Fruit fly (Drosophila melanogaster) whole organism, embryonic: ENCODE results near the gene vih.

Experiments used
- Ada2b ChIP-seq: fragments of 200-800 bp; sonication (Bioruptor generic); IDR thresholded peaks from 2 replicates; pipeline ENCODE4 v1.3.6; 2022; ENCODE audit warnings: missing biosample characterization, missing genetic modification characterization
- Atf-2 ChIP-seq: fragments of 200-800 bp; sonication (Bioruptor generic); optimal IDR thresholded peaks from 2 replicates; lab custom pipeline; 2016; ENCODE audit warnings: missing biosample characterization, missing genetic modification characterization
- Atf6 ChIP-seq: fragments of 200-800 bp; sonication (Bioruptor generic); IDR thresholded peaks from 2 replicates; pipeline ENCODE4 v1.3.6; 2022; ENCODE audit warnings: missing biosample characterization, missing genetic modification characterization
- Blimp-1 ChIP-seq: fragments of 200-800 bp; sonication (Bioruptor generic); optimal IDR thresholded peaks from 3 replicates; lab custom pipeline; 2018; ENCODE audit warnings: missing biosample characterization, missing genetic modification characterization, mild to moderate bottlenecking, moderate library complexity, missing genetic modification reagents
- CG10654 ChIP-seq: fragments of 200-800 bp; sonication (Bioruptor generic); optimal IDR thresholded peaks from 2 replicates; lab custom pipeline; 2016; ENCODE audit warnings: missing biosample characterization, missing genetic modification characterization
- CG12769 ChIP-seq: fragments of 200-800 bp; sonication (Bioruptor generic); optimal IDR thresholded peaks from 2 replicates; lab custom pipeline; 2019; ENCODE audit warnings: missing biosample characterization, mild to moderate bottlenecking, missing genetic modification characterization, moderate library complexity
- CG13624 ChIP-seq: fragments of 200-800 bp; sonication (Bioruptor generic); optimal IDR thresholded peaks from 2 replicates; lab custom pipeline; 2016; ENCODE audit warnings: missing biosample characterization, missing genetic modification characterization
- CG14050 ChIP-seq: fragments of 200-800 bp; sonication (Bioruptor generic); IDR thresholded peaks from 3 replicates; pipeline ENCODE4 v1.3.6; 2022; ENCODE audit warnings: missing biosample characterization, missing genetic modification characterization
- CG30431 ChIP-seq: fragments of 200-800 bp; sonication (Bioruptor generic); optimal IDR thresholded peaks from 2 replicates; lab custom pipeline; 2017; ENCODE audit warnings: missing biosample characterization, missing genetic modification characterization
- CG4360 ChIP-seq: fragments of 200-800 bp; sonication (Bioruptor generic); IDR thresholded peaks from 2 replicates; pipeline ENCODE4 v1.3.6; 2022; ENCODE audit warnings: missing biosample characterization, missing genetic modification characterization
- CG4404 ChIP-seq: fragments of 200-800 bp; sonication (Bioruptor generic); IDR thresholded peaks from 2 replicates; pipeline ENCODE4 v1.3.6; 2022; ENCODE audit warnings: missing biosample characterization, missing genetic modification characterization
- CG6175 ChIP-seq: fragments of 200-800 bp; sonication (Bioruptor generic); IDR thresholded peaks from 3 replicates; pipeline ENCODE4 v1.3.6; 2022; ENCODE audit warnings: missing biosample characterization, missing genetic modification characterization
- CG6254 ChIP-seq: fragments of 200-800 bp; sonication (Bioruptor generic); optimal IDR thresholded peaks from 3 replicates; lab custom pipeline; 2017; ENCODE audit warnings: mild to moderate bottlenecking, missing biosample characterization, missing genetic modification reagents, missing genetic modification characterization
- CG6689 ChIP-seq: fragments of 200-800 bp; sonication (Bioruptor generic); IDR thresholded peaks from 2 replicates; pipeline ENCODE4 v1.3.6; 2022; ENCODE audit warnings: missing biosample characterization, missing genetic modification characterization
- CG7963 ChIP-seq: fragments of 200-800 bp; sonication (Bioruptor generic); IDR thresholded peaks from 3 replicates; pipeline ENCODE4 v1.3.6; 2022; ENCODE audit warnings: missing biosample characterization, missing genetic modification characterization; ENCODE audit not compliant: partially characterized antibody
- CG8478 ChIP-seq: fragments of >200 bp; optimal IDR thresholded peaks from 2 replicates; lab custom pipeline; 2018
- CG9437 ChIP-seq: fragments of 200-800 bp; sonication (Bioruptor generic); optimal IDR thresholded peaks from 2 replicates; lab custom pipeline; 2018; ENCODE audit warnings: missing biosample characterization, mild to moderate bottlenecking, missing genetic modification characterization
- CHES-1-like ChIP-seq: fragments of 200-800 bp; sonication (Bioruptor generic); optimal IDR thresholded peaks from 2 replicates; lab custom pipeline; 2016; ENCODE audit warnings: missing biosample characterization, missing genetic modification characterization
- CTCF ChIP-seq: fragments of 200-800 bp; sonication (Bioruptor generic); optimal IDR thresholded peaks from 2 replicates; lab custom pipeline; 2017; ENCODE audit warnings: missing biosample characterization, mild to moderate bottlenecking, missing genetic modification characterization, moderate library complexity
- Chrac-16 ChIP-seq: fragments of 200-800 bp; sonication (Bioruptor generic); optimal IDR thresholded peaks from 3 replicates; lab custom pipeline; 2016; ENCODE audit warnings: missing biosample characterization, missing genetic modification characterization
- CkIIα-i1 ChIP-seq: fragments of 200-800 bp; sonication (Bioruptor generic); IDR thresholded peaks from 2 replicates; pipeline ENCODE4 v1.3.6; 2022; ENCODE audit warnings: missing biosample characterization, missing genetic modification characterization
- CoRest ChIP-seq: fragments of 200-800 bp; sonication (Bioruptor generic); optimal IDR thresholded peaks from 3 replicates; lab custom pipeline; 2018; ENCODE audit warnings: missing biosample characterization, mild to moderate bottlenecking, missing genetic modification characterization, moderate library complexity
- Doc2 ChIP-seq: fragments of 200-800 bp; sonication (Bioruptor generic); IDR thresholded peaks from 2 replicates; pipeline ENCODE4 v1.3.6; 2022; ENCODE audit warnings: missing biosample characterization, missing genetic modification characterization
- E2f1 ChIP-seq: fragments of 200-800 bp; sonication (Bioruptor generic); IDR thresholded peaks from 2 replicates; pipeline ENCODE4 v1.3.6; 2022; ENCODE audit warnings: missing biosample characterization, missing genetic modification characterization
- Hmr ChIP-seq: fragments of 200-800 bp; sonication (Bioruptor generic); optimal IDR thresholded peaks from 3 replicates; lab custom pipeline; 2017; ENCODE audit warnings: mild to moderate bottlenecking, missing biosample characterization, missing genetic modification reagents, missing genetic modification characterization
- Hr78 ChIP-seq, 2 experiments: fragments of 200-800 bp in 1 of 2; fragments of >200 bp in 1 of 2; sonication (Bioruptor generic) in 1 of 2; optimal IDR thresholded peaks; 2 replicates each; lab custom pipeline; 2017 to 2019; ENCODE audit warnings: missing biosample characterization in 2 of 2, missing genetic modification characterization in 2 of 2, mild to moderate bottlenecking in 1 of 2, moderate library complexity in 1 of 2
- NK7.1 ChIP-seq: fragments of 200-800 bp; sonication (Bioruptor generic); optimal IDR thresholded peaks from 3 replicates; lab custom pipeline; 2016; ENCODE audit warnings: missing biosample characterization, missing genetic modification characterization
- Nf-YA ChIP-seq: fragments of 200-800 bp; sonication (Bioruptor generic); IDR thresholded peaks from 2 replicates; pipeline ENCODE4 v1.3.6; 2022; ENCODE audit warnings: missing biosample characterization, missing genetic modification characterization
- Nf-YC ChIP-seq: fragments of 200-800 bp; optimal IDR thresholded peaks from 3 replicates; lab custom pipeline; 2019; ENCODE audit warnings: missing biosample characterization, mild to moderate bottlenecking, missing genetic modification characterization, moderate library complexity
- Optix ChIP-seq: fragments of 200-800 bp; sonication (Bioruptor generic); IDR thresholded peaks from 3 replicates; pipeline ENCODE4 v1.3.6; 2022; ENCODE audit warnings: missing biosample characterization, missing genetic modification characterization
- Scr ChIP-seq: fragments of 200-800 bp; sonication (Bioruptor generic); IDR thresholded peaks from 2 replicates; pipeline ENCODE4 v1.3.6; 2022; ENCODE audit warnings: missing biosample characterization, missing genetic modification characterization; ENCODE audit not compliant: partially characterized antibody
- Trl ChIP-seq, 3 experiments: fragments of >200 bp in 2 of 3; fragments of 200-800 bp in 1 of 3; sonication (Bioruptor generic) in 1 of 3; optimal IDR thresholded peaks; 2 replicates in 1 of 3; 3 replicates in 2 of 3; lab custom pipeline; 2016 to 2017; ENCODE audit warnings: missing biosample characterization in 1 of 3, missing genetic modification characterization in 1 of 3
- amos ChIP-seq: fragments of 200-800 bp; sonication (Bioruptor generic); IDR thresholded peaks from 2 replicates; pipeline ENCODE4 v1.3.6; 2022; ENCODE audit warnings: missing biosample characterization, missing genetic modification characterization; ENCODE audit not compliant: partially characterized antibody
- aop ChIP-seq: fragments of 200-800 bp; sonication (Bioruptor generic); IDR thresholded peaks from 2 replicates; pipeline ENCODE4 v1.3.6; 2022; ENCODE audit warnings: missing biosample characterization, missing genetic modification characterization
- cad ChIP-seq: fragments of >200 bp; optimal IDR thresholded peaks from 2 replicates; lab custom pipeline; 2017; ENCODE audit warnings: missing biosample characterization, missing genetic modification characterization
- danr ChIP-seq: fragments of 200-800 bp; sonication (Bioruptor generic); IDR thresholded peaks from 2 replicates; pipeline ENCODE4 v1.3.6; 2022; ENCODE audit warnings: missing biosample characterization, missing genetic modification characterization
- emc ChIP-seq: fragments of 200-800 bp; sonication (Bioruptor generic); optimal IDR thresholded peaks from 2 replicates; lab custom pipeline; 2016; ENCODE audit warnings: missing biosample characterization, missing genetic modification characterization
- fd102C ChIP-seq: fragments of 200-800 bp; sonication (Bioruptor generic); optimal IDR thresholded peaks from 2 replicates; lab custom pipeline; 2018; ENCODE audit warnings: missing biosample characterization, mild to moderate bottlenecking, missing genetic modification characterization, moderate library complexity
- ftz-f1 ChIP-seq: fragments of 200-800 bp; sonication (Bioruptor generic); optimal IDR thresholded peaks from 2 replicates; lab custom pipeline; 2016; ENCODE audit warnings: missing biosample characterization, missing genetic modification characterization
- gt ChIP-seq: fragments of 200-800 bp; sonication (Bioruptor generic); IDR thresholded peaks from 2 replicates; pipeline ENCODE4 v1.3.6; 2022; ENCODE audit warnings: missing biosample characterization, missing genetic modification characterization
- nmo ChIP-seq: fragments of 200-800 bp; sonication (Bioruptor generic); optimal IDR thresholded peaks from 2 replicates; lab custom pipeline; 2018; ENCODE audit warnings: missing biosample characterization, mild to moderate bottlenecking, missing genetic modification characterization, moderate library complexity
- org-1 ChIP-seq: fragments of 200-800 bp; sonication (Bioruptor generic); optimal IDR thresholded peaks from 2 replicates; lab custom pipeline; 2017; ENCODE audit warnings: missing biosample characterization, missing genetic modification characterization
- pb ChIP-seq: fragments of 200-800 bp; sonication (Bioruptor generic); optimal IDR thresholded peaks from 3 replicates; lab custom pipeline; 2016; ENCODE audit warnings: missing biosample characterization, missing genetic modification characterization
- pros ChIP-seq: fragments of 200-800 bp; sonication (Bioruptor generic); optimal IDR thresholded peaks from 3 replicates; lab custom pipeline; 2019; ENCODE audit warnings: missing biosample characterization, mild to moderate bottlenecking, missing genetic modification characterization, moderate library complexity
- run ChIP-seq: fragments of 200-800 bp; sonication (Bioruptor generic); optimal IDR thresholded peaks from 3 replicates; lab custom pipeline; 2018; ENCODE audit warnings: missing biosample characterization, mild to moderate bottlenecking, missing genetic modification characterization
- sc ChIP-seq, 3 experiments: fragments of >200 bp in 2 of 3; fragments of 200-800 bp in 1 of 3; sonication (Bioruptor generic) in 1 of 3; optimal IDR thresholded peaks; 2 replicates in 2 of 3; 3 replicates in 1 of 3; lab custom pipeline; 2017; ENCODE audit warnings: mild to moderate bottlenecking in 1 of 3, missing biosample characterization in 1 of 3, missing genetic modification characterization in 1 of 3, missing genetic modification reagents in 1 of 3
- so ChIP-seq: fragments of 200-800 bp; sonication (Bioruptor generic); IDR thresholded peaks from 3 replicates; pipeline ENCODE4 v1.3.6; 2022; ENCODE audit warnings: missing biosample characterization, missing genetic modification characterization
- tap ChIP-seq: fragments of 200-800 bp; optimal IDR thresholded peaks from 3 replicates; lab custom pipeline; 2019; ENCODE audit warnings: missing biosample characterization, mild to moderate bottlenecking, missing genetic modification characterization, moderate library complexity
- toy ChIP-seq: fragments of 200-800 bp; sonication (Bioruptor generic); IDR thresholded peaks from 2 replicates; pipeline ENCODE4 v1.3.6; 2022; ENCODE audit warnings: missing biosample characterization, missing genetic modification characterization
- tx ChIP-seq: fragments of 200-800 bp; sonication (Bioruptor generic); optimal IDR thresholded peaks from 2 replicates; lab custom pipeline; 2016; ENCODE audit warnings: missing biosample characterization, missing genetic modification characterization
- vvl ChIP-seq: fragments of 200-800 bp; sonication (Bioruptor generic); IDR thresholded peaks from 2 replicates; pipeline ENCODE4 v1.3.6; 2022; ENCODE audit warnings: missing biosample characterization, missing genetic modification characterization

vih gene

DNA sequence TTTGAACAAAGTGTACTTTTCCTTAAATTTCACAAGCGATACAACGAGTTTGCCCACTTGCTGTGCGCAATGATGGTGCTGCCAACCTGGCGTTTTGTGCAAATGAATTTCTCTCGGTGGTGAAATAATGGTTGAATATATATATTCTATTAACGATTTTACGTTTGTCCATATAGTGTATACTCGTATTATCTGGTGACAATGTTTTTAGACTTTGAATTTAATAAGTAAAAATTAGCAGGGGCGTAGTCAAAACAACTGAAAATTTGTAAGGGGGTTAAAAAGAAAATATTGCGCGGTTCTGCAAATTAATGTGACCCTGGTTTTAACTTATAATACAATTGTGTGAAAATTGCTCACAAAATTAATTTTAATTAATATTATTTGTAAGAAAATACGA, 19.8 kb downstream of the vih start, which contains the start of the genes ver and Gcn5 (continued):
- TF ChIP-seq tx, result peak; percentile 83
- peak; percentile 89 for TF ChIP-seq Blimp-1 (GFP tag; lab: Kevin White, UChicago)
- peak; percentile 89; the same call in 2 of the 3 replicates for TF ChIP-seq so (GFP tag; lab: Robert Waterston, UW)
- TF ChIP-seq Chrac-16 (GFP tag; lab: Kevin White, UChicago), result peak; percentile 86
- peak; percentile 53; the same call in 1 of the 2 replicates for TF ChIP-seq Doc2 (GFP tag; lab: Robert Waterston, UW)
- TF ChIP-seq CoRest (tag; lab: Kevin White, UChicago), result peak; percentile 94
- TF ChIP-seq Atf6 (GFP tag; lab: Robert Waterston, UW), result peak; percentile 89
- peak; percentile 86 for TF ChIP-seq danr (GFP tag; lab: Robert Waterston, UW)
- TF ChIP-seq CG4404, result peak; percentile 87
- TF ChIP-seq Hmr (GFP tag; lab: Kevin White, UChicago), result peak; percentile 92
- TF ChIP-seq Hr78 (GFP tag; optimal IDR thresholded peaks at IDR 0.05; lab: Kevin White, UChicago), result no peak
- peak; percentile 73 for TF ChIP-seq NK7.1 (GFP tag; lab: Kevin White, UChicago)
- TF ChIP-seq aop (GFP tag; lab: Robert Waterston, UW), result 0 out of 2 replicates have a peak, but pooled peaks have one; percentile 52
- peak; percentile 85 for TF ChIP-seq CG13624 (GFP tag; lab: Kevin White, UChicago)
- TF ChIP-seq Nf-YA, result peak; percentile 86
- no peak for TF ChIP-seq pros
- peak; percentile 86 for TF ChIP-seq CG30431 (GFP tag; lab: Kevin White, UChicago)
- TF ChIP-seq pb, result peak; percentile 30
- TF ChIP-seq CG6689 (GFP tag; lab: Robert Waterston, UW), result peak; percentile 95
- TF ChIP-seq Atf-2 (GFP tag; lab: Kevin White, UChicago), result peak; percentile 54
- peak; percentile 93 for TF ChIP-seq CG14050 (GFP tag; lab: Robert Waterston, UW)
- peak; percentile 97 for TF ChIP-seq vvl (GFP tag; lab: Robert Waterston, UW)
- TF ChIP-seq CG8478, result no peak
- peak; percentile 32 for TF ChIP-seq ftz-f1 (GFP tag; lab: Kevin White, UChicago)
- no peak for TF ChIP-seq cad (GFP tag; lab: Kevin White, UChicago)
- peak; percentile 88 for TF ChIP-seq tap (tag; lab: Kevin White, UChicago)
- peak; percentile 68 for TF ChIP-seq CTCF (GFP tag; lab: Kevin White, UChicago)
- peak; percentile 85 for TF ChIP-seq org-1 (GFP tag; lab: Kevin White, UChicago)
- TF ChIP-seq gt (GFP tag; lab: Robert Waterston, UW), result peak; percentile 77
- TF ChIP-seq Trl (optimal IDR thresholded peaks at IDR 0.05; lab: Kevin White, UChicago), result no peak
- TF ChIP-seq Trl (GFP tag; optimal IDR thresholded peaks at IDR 0.05; lab: Kevin White, UChicago), result peak; percentile 86
- peak; percentile 75 for TF ChIP-seq Nf-YC
- peak; percentile 78 for TF ChIP-seq CG6175
- TF ChIP-seq fd102C (GFP tag; lab: Kevin White, UChicago), result no peak
- peak; percentile 86 for TF ChIP-seq CG9437 (GFP tag; lab: Kevin White, UChicago)
- TF ChIP-seq Optix (GFP tag; lab: Robert Waterston, UW), result peak; percentile 87
- 0 out of 2 replicates have a peak, but pooled peaks have one; percentile 25 for TF ChIP-seq amos (GFP tag; lab: Robert Waterston, UW)
- TF ChIP-seq toy (GFP tag; lab: Robert Waterston, UW), result peak; percentile 69; the same call in 1 of the 2 replicates
- TF ChIP-seq emc, result peak; percentile 78
- peak; percentile 64 for TF ChIP-seq CHES-1-like (GFP tag; lab: Kevin White, UChicago)
- TF ChIP-seq CG4360 (GFP tag; lab: Robert Waterston, UW), result peak; percentile 63
- peak; percentile 75 for TF ChIP-seq run (tag; lab: Kevin White, UChicago)
- no peak for TF ChIP-seq sc (optimal IDR thresholded peaks at IDR 0.05; lab: Kevin White, UChicago)
- TF ChIP-seq sc (GFP tag; optimal IDR thresholded peaks at IDR 0.05; lab: Kevin White, UChicago), result peak; percentile 73
- peak; percentile 93 for TF ChIP-seq E2f1 (GFP tag; lab: Robert Waterston, UW)
- TF ChIP-seq Ada2b (GFP tag; lab: Robert Waterston, UW), result peak; percentile 92
- no peak for TF ChIP-seq Scr (GFP tag; lab: Robert Waterston, UW)
- no peak for TF ChIP-seq CG7963 (GFP tag; lab: Robert Waterston, UW)
- no peak for TF ChIP-seq CkIIα-i1 (GFP tag; lab: Robert Waterston, UW)
- TF ChIP-seq CG10654 (GFP tag; lab: Kevin White, UChicago), result peak; percentile 85
- peak; percentile 83 for TF ChIP-seq CG6254 (GFP tag; lab: Kevin White, UChicago)
- peak; percentile 94 for TF ChIP-seq nmo
- TF ChIP-seq CG12769 (tag; lab: Kevin White, UChicago), result peak; percentile 90
